Worm (Caenorhabditis elegans) whole organism, L1 larva: ENCODE results near the gene rskd-1.

Source experiments
- C04F5.9 ChIP-seq: sonication (generic microtip); optimal IDR thresholded peaks from 2 replicates; lab custom pipeline; 2016; ENCODE audit warnings: missing genetic modification characterization, missing compliant biosample characterization
- C16A3.4 ChIP-seq: fragments of 150-350 bp; optimal IDR thresholded peaks from 2 replicates; lab custom pipeline; 2014; ENCODE audit warnings: missing biosample characterization, missing genetic modification characterization
- C34B4.2 ChIP-seq: sonication (generic microtip); optimal IDR thresholded peaks from 2 replicates; lab custom pipeline; 2017; ENCODE audit warnings: mild to moderate bottlenecking, missing genetic modification characterization, missing compliant biosample characterization
- aha-1 ChIP-seq: fragments of 150-350 bp; optimal IDR thresholded peaks from 2 replicates; lab custom pipeline; 2014; ENCODE audit warnings: missing biosample characterization, missing genetic modification characterization
- aly-2 ChIP-seq: fragments of 150-350 bp; optimal IDR thresholded peaks from 2 replicates; lab custom pipeline; 2014; ENCODE audit warnings: missing biosample characterization, missing genetic modification characterization
- blmp-1 ChIP-seq: fragments of 150-350 bp; optimal IDR thresholded peaks from 2 replicates; lab custom pipeline; 2014; ENCODE audit warnings: missing biosample characterization, missing genetic modification characterization
- ceh-8 ChIP-seq: fragments of 200-800 bp; sonication (Bioruptor generic); optimal IDR thresholded peaks from 2 replicates; lab custom pipeline; 2018; ENCODE audit warnings: mild to moderate bottlenecking, missing genetic modification characterization, moderate library complexity, missing compliant biosample characterization
- ceh-82 ChIP-seq, 3 experiments: fragments of 150-350 bp in 1 of 3; sonication (generic microtip) in 2 of 3; optimal IDR thresholded peaks; 2 replicates each; lab custom pipeline; 2014 to 2017; ENCODE audit warnings: missing biosample characterization in 3 of 3, missing genetic modification characterization in 3 of 3
- dpl-1 ChIP-seq, 3 experiments: fragments of 150-350 bp in 2 of 3; sonication (generic microtip) in 1 of 3; optimal IDR thresholded peaks; 2 replicates each; lab custom pipeline; 2014 to 2017; ENCODE audit warnings: missing biosample characterization in 3 of 3, missing genetic modification characterization in 3 of 3, missing genetic modification reagents in 3 of 3
- efl-1 ChIP-seq, 4 experiments: fragments of 150-350 bp; optimal IDR thresholded peaks in 3 of 4; peaks in 1 of 4; 1 replicate in 1 of 4; 2 replicates in 3 of 4; lab custom pipeline; 2014; ENCODE audit warnings: missing biosample characterization in 2 of 4, missing genetic modification characterization in 2 of 4, missing genetic modification reagents in 2 of 4
- egl-13 ChIP-seq: sonication (generic microtip); optimal IDR thresholded peaks from 2 replicates; lab custom pipeline; 2016; ENCODE audit warnings: missing genotype, missing genetic modification reagents, missing genetic modification characterization, missing compliant biosample characterization
- elt-3 ChIP-seq, 6 experiments: fragments of 150-350 bp in 1 of 6; sonication (generic microtip); optimal IDR thresholded peaks; 2 replicates each; lab custom pipeline; 2017 to 2018; ENCODE audit warnings: missing biosample characterization in 6 of 6, missing genetic modification characterization in 6 of 6, inconsistent platforms in 1 of 6
- fkh-10 ChIP-seq: sonication (generic microtip); optimal IDR thresholded peaks from 2 replicates; lab custom pipeline; 2017; ENCODE audit warnings: missing biosample characterization, missing genetic modification reagents, missing genetic modification characterization
- fkh-4 ChIP-seq: sonication (generic microtip); optimal IDR thresholded peaks from 2 replicates; lab custom pipeline; 2016; ENCODE audit warnings: missing compliant biosample characterization, missing genetic modification characterization, borderline replicate concordance
- fkh-8 ChIP-seq: sonication (generic microtip); optimal IDR thresholded peaks from 2 replicates; lab custom pipeline; 2016; ENCODE audit warnings: mild to moderate bottlenecking, missing genetic modification characterization, missing compliant biosample characterization
- isw-1 ChIP-seq: fragments of 200-800 bp; sonication (Bioruptor generic); IDR thresholded peaks from 2 replicates; pipeline ENCODE4 v1.3.6; 2022; ENCODE audit warnings: missing genetic modification characterization, missing compliant biosample characterization
- jun-1 ChIP-seq: fragments of 150-350 bp; optimal IDR thresholded peaks from 2 replicates; lab custom pipeline; 2014; ENCODE audit warnings: missing biosample characterization, missing genetic modification reagents, missing genetic modification characterization
- lin-14 ChIP-seq: fragments of 200-800 bp; sonication (Bioruptor generic); optimal IDR thresholded peaks from 2 replicates; lab custom pipeline; 2018; ENCODE audit warnings: mild to moderate bottlenecking, missing genetic modification characterization, moderate library complexity, missing compliant biosample characterization
- lin-15B ChIP-seq: fragments of 150-350 bp; sonication (generic microtip); optimal IDR thresholded peaks from 3 replicates; lab custom pipeline; 2014; ENCODE audit warnings: missing biosample characterization, missing genetic modification characterization
- lin-35 ChIP-seq, 2 experiments: fragments of 150-350 bp; optimal IDR thresholded peaks; 2 replicates each; lab custom pipeline; 2014; ENCODE audit warnings: missing biosample characterization in 2 of 2, missing genetic modification characterization in 2 of 2, missing genetic modification reagents in 2 of 2
- lir-3 ChIP-seq: sonication (generic microtip); optimal IDR thresholded peaks from 2 replicates; lab custom pipeline; 2016; ENCODE audit warnings: mild to moderate bottlenecking, missing genetic modification characterization, moderate library complexity, missing compliant biosample characterization; ENCODE audit not compliant: poor library complexity
- lsy-2 ChIP-seq, 2 experiments: fragments of 150-350 bp; optimal IDR thresholded peaks; 2 replicates each; lab custom pipeline; 2014; ENCODE audit warnings: missing biosample characterization in 2 of 2, missing genetic modification characterization in 2 of 2
- mab-9 ChIP-seq: fragments of 200-800 bp; sonication (Bioruptor generic); IDR thresholded peaks from 2 replicates; pipeline ENCODE4 v1.3.6; 2022; ENCODE audit warnings: missing genetic modification reagents, missing genetic modification characterization, missing compliant biosample characterization
- mef-2 ChIP-seq: fragments of 150-350 bp; optimal IDR thresholded peaks from 2 replicates; lab custom pipeline; 2014; ENCODE audit warnings: missing biosample characterization, missing genetic modification characterization
- nhr-19 ChIP-seq: fragments of 200-800 bp; sonication (Bioruptor generic); conservative IDR thresholded peaks from 2 replicates; pipeline ENCODE4 v1.3.6; 2022; ENCODE audit warnings: missing genetic modification characterization, missing compliant biosample characterization
- nhr-20 ChIP-seq: sonication (generic microtip); optimal IDR thresholded peaks from 2 replicates; lab custom pipeline; 2016; ENCODE audit warnings: mild to moderate bottlenecking, missing genetic modification characterization, missing compliant biosample characterization
- nhr-28 ChIP-seq: fragments of 150-350 bp; optimal IDR thresholded peaks from 2 replicates; lab custom pipeline; 2014; ENCODE audit warnings: missing biosample characterization, missing genetic modification characterization
- nhr-71 ChIP-seq: sonication (generic microtip); optimal IDR thresholded peaks from 2 replicates; lab custom pipeline; 2016; ENCODE audit warnings: mild to moderate bottlenecking, missing genetic modification characterization, moderate library complexity, missing compliant biosample characterization
- nhr-76 ChIP-seq: sonication (generic microtip); optimal IDR thresholded peaks from 2 replicates; lab custom pipeline; 2017; ENCODE audit warnings: missing biosample characterization, missing genetic modification characterization
- nhr-84 ChIP-seq: sonication (generic microtip); optimal IDR thresholded peaks from 2 replicates; lab custom pipeline; 2017; ENCODE audit warnings: missing biosample characterization, missing genetic modification characterization
- pax-3 ChIP-seq: fragments of 200-800 bp; sonication (Bioruptor generic); optimal IDR thresholded peaks from 2 replicates; lab custom pipeline; 2018; ENCODE audit warnings: mild to moderate bottlenecking, missing genetic modification characterization, moderate library complexity, missing compliant biosample characterization
- rnt-1 ChIP-seq: sonication (generic microtip); optimal IDR thresholded peaks from 2 replicates; lab custom pipeline; 2016; ENCODE audit warnings: mild to moderate bottlenecking, missing genetic modification characterization, moderate library complexity, missing compliant biosample characterization
- snpc-4 ChIP-seq: fragments of 150-350 bp; optimal IDR thresholded peaks from 2 replicates; lab custom pipeline; 2014; ENCODE audit warnings: missing biosample characterization, missing genetic modification characterization
- snu-23 ChIP-seq: sonication (generic microtip); optimal IDR thresholded peaks from 2 replicates; lab custom pipeline; 2016; ENCODE audit warnings: missing genetic modification characterization, missing compliant biosample characterization
- sup-37 ChIP-seq: fragments of 200-800 bp; sonication (Bioruptor generic); optimal IDR thresholded peaks from 2 replicates; lab custom pipeline; 2018; ENCODE audit warnings: mild to moderate bottlenecking, missing genetic modification characterization, missing compliant biosample characterization
- tlp-1 ChIP-seq: fragments of 150-350 bp; optimal IDR thresholded peaks from 2 replicates; lab custom pipeline; 2014; ENCODE audit warnings: missing biosample characterization, missing genetic modification characterization
- unc-62 ChIP-seq: fragments of 150-350 bp; optimal IDR thresholded peaks from 2 replicates; lab custom pipeline; 2014; ENCODE audit warnings: missing biosample characterization, missing genetic modification reagents, missing genetic modification characterization
- vab-15 ChIP-seq: sonication (generic microtip); optimal IDR thresholded peaks from 2 replicates; lab custom pipeline; 2017; ENCODE audit warnings: missing genotype, mild to moderate bottlenecking, missing genetic modification characterization, missing compliant biosample characterization
- xbp-1 ChIP-seq: sonication (generic microtip); optimal IDR thresholded peaks from 2 replicates; lab custom pipeline; 2016; ENCODE audit warnings: missing genetic modification characterization, missing compliant biosample characterization
- zip-4 ChIP-seq: fragments of 200-800 bp; sonication (Bioruptor generic); optimal IDR thresholded peaks from 2 replicates; lab custom pipeline; 2018; ENCODE audit warnings: mild to moderate bottlenecking, missing genetic modification characterization, moderate library complexity, missing compliant biosample characterization
- ztf-4 ChIP-seq: fragments of 150-350 bp; optimal IDR thresholded peaks from 2 replicates; lab custom pipeline; 2014; ENCODE audit warnings: missing biosample characterization, missing genetic modification characterization

rskd-1 gene

ce11 chrV:12245777-12246452 is 42.5 kb downstream of the rskd-1 start (continued):
- no peak for TF ChIP-seq lin-15B (tag; lab: Kevin White, UChicago)
- TF ChIP-seq mab-9 (GFP tag; lab: Robert Waterston, UW) = no peak
- no peak for TF ChIP-seq egl-13 (tag; lab: Kevin White, UChicago)
- no peak for TF ChIP-seq nhr-84
- TF ChIP-seq nhr-19 (GFP tag; lab: Robert Waterston, UW) = no peak
- no peak for TF ChIP-seq elt-3 (tag; optimal IDR thresholded peaks at IDR 0.05; lab: Kevin White, UChicago)
- no peak for TF ChIP-seq fkh-4 (tag; lab: Kevin White, UChicago)
- no peak for TF ChIP-seq lin-14
- no peak for TF ChIP-seq mef-2 (tag; lab: Kevin White, UChicago)
- no peak for TF ChIP-seq nhr-20 (tag; lab: Kevin White, UChicago)
- no peak for TF ChIP-seq nhr-28 (tag; lab: Kevin White, UChicago)
- no peak for TF ChIP-seq vab-15 (tag; lab: Kevin White, UChicago)
- TF ChIP-seq xbp-1 (tag; lab: Kevin White, UChicago) = no peak
- TF ChIP-seq aha-1 (tag; lab: Kevin White, UChicago) = no peak
- no peak for TF ChIP-seq C16A3.4 (tag; lab: Kevin White, UChicago)
- TF ChIP-seq snpc-4 (tag; lab: Kevin White, UChicago) = no peak
- peak; percentile 37 for TF ChIP-seq snu-23
- TF ChIP-seq ceh-82 (tag; optimal IDR thresholded peaks at IDR 0.05; lab: Kevin White, UChicago) = no peak
- TF ChIP-seq pax-3 (tag; lab: Kevin White, UChicago) = no peak
- TF ChIP-seq C04F5.9 (tag; lab: Kevin White, UChicago) = no peak
- no peak for TF ChIP-seq jun-1 (tag; lab: Kevin White, UChicago)
- TF ChIP-seq aly-2 (tag; lab: Kevin White, UChicago) = no peak
- no peak for TF ChIP-seq sup-37 (GFP tag; lab: Kevin White, UChicago)
- no peak for TF ChIP-seq fkh-8
- no peak for TF ChIP-seq lir-3 (tag; lab: Kevin White, UChicago)

- no peak for TF ChIP-seq tlp-1 (tag; lab: Kevin White, UChicago)
- peak in 1 of 3 experiments; percentile 8 for TF ChIP-seq dpl-1 (GFP tag; optimal IDR thresholded peaks at IDR 0.05; lab: Kevin White, UChicago)
- no peak for TF ChIP-seq ceh-8 (GFP tag; lab: Kevin White, UChicago)
- no peak for TF ChIP-seq mef-2 (tag; lab: Kevin White, UChicago)
- no peak for TF ChIP-seq ztf-4
- peak; percentile 10 for TF ChIP-seq rnt-1 (tag; lab: Kevin White, UChicago)
- no peak for TF ChIP-seq nhr-76 (tag; lab: Kevin White, UChicago)
- no peak for TF ChIP-seq C34B4.2 (tag; lab: Kevin White, UChicago)
- TF ChIP-seq unc-62 (GFP tag; lab: Kevin White, UChicago) = no peak
- peak; percentile 36 for TF ChIP-seq nhr-71
- no peak for TF ChIP-seq isw-1
- peak; percentile 38 for TF ChIP-seq blmp-1 (tag; lab: Kevin White, UChicago)
- no peak for TF ChIP-seq zip-4 (GFP tag; lab: Kevin White, UChicago)
- peak in 1 of 2 experiments; percentile 6 for TF ChIP-seq efl-1 (optimal IDR thresholded peaks at IDR 0.05; lab: Kevin White, UChicago)
- TF ChIP-seq efl-1 (GFP tag; optimal IDR thresholded peaks at IDR 0.05 in 1 of 2; lab: Kevin White, UChicago) = peak in 1 of 2 experiments; percentile 30
- no peak for TF ChIP-seq lin-35 (GFP tag; optimal IDR thresholded peaks at IDR 0.05; lab: Kevin White, UChicago)
- TF ChIP-seq lin-14 = peak; percentile 68
- TF ChIP-seq fkh-10 (GFP tag; lab: Kevin White, UChicago) = no peak
- TF ChIP-seq lsy-2 (tag; optimal IDR thresholded peaks at IDR 0.05; lab: Kevin White, UChicago) = peak in 1 of 2 experiments; percentile 18
Measured at ce11 chrV:12244980-12245742, 43.3 kb downstream of the rskd-1 start, which contains the start of the genes T04H1.13, slfl-5 and rad-50. Gene T04H1.13 (minus strand): TSS chrV:12245030. Gene slfl-5 (minus strand): TSS chrV:12245044. Gene rad-50 (plus strand): TSS chrV:12245646.
